Worm (Caenorhabditis elegans) whole organism, mixed stage, embryonic: ENCODE results near the gene perm-4.

Experiments used
- bed-3 ChIP-seq: fragments of 200-800 bp; sonication (Bioruptor generic); optimal IDR thresholded peaks from 3 replicates; lab custom pipeline; 2018; ENCODE audit warnings: mild to moderate bottlenecking, missing genetic modification characterization, moderate library complexity, missing compliant biosample characterization
- elt-3 ChIP-seq: fragments of 150-350 bp; optimal IDR thresholded peaks from 2 replicates; lab custom pipeline; 2014; ENCODE audit warnings: missing biosample characterization, missing genetic modification characterization
- lin-32 ChIP-seq: fragments of 200-800 bp; sonication (Bioruptor generic); optimal IDR thresholded peaks from 2 replicates; lab custom pipeline; 2018; ENCODE audit warnings: mild to moderate bottlenecking, missing genetic modification characterization, missing compliant biosample characterization
- lsy-2 ChIP-seq: fragments of 150-350 bp; optimal IDR thresholded peaks from 2 replicates; lab custom pipeline; 2014; ENCODE audit warnings: missing biosample characterization, missing genetic modification characterization
- nhr-237 ChIP-seq: fragments of 150-350 bp; optimal IDR thresholded peaks from 2 replicates; lab custom pipeline; 2014; ENCODE audit warnings: missing biosample characterization, missing genetic modification characterization
- unc-39 ChIP-seq: fragments of 150-350 bp; optimal IDR thresholded peaks from 2 replicates; lab custom pipeline; 2014; ENCODE audit warnings: missing biosample characterization, missing genetic modification characterization
- unc-62 ChIP-seq: fragments of 150-350 bp; optimal IDR thresholded peaks from 2 replicates; lab custom pipeline; 2014; ENCODE audit warnings: missing biosample characterization, missing genetic modification reagents, missing genetic modification characterization
- ztf-11 ChIP-seq: fragments of 150-350 bp; optimal IDR thresholded peaks from 2 replicates; lab custom pipeline; 2014; ENCODE audit warnings: missing biosample characterization, missing genetic modification characterization

ce11 chrIV:1174411-1174810, 49.5 kb upstream of the perm-4 start:
- no peak for TF ChIP-seq unc-62
- TF ChIP-seq nhr-237: no peak
- no peak for TF ChIP-seq ztf-11 (tag; lab: Kevin White, UChicago)
- TF ChIP-seq lsy-2 (tag; lab: Kevin White, UChicago): no peak
- TF ChIP-seq elt-3 (tag; lab: Kevin White, UChicago): no peak
- no peak for TF ChIP-seq lin-32 (GFP tag; lab: Kevin White, UChicago)
- TF ChIP-seq bed-3 (GFP tag; lab: Kevin White, UChicago): no peak
- no peak for TF ChIP-seq unc-39 (tag; lab: Kevin White, UChicago)
